Fruit fly (Drosophila melanogaster) whole organism, prepupa: ENCODE data around the gene AdamTS-A.

ENCODE experiments used
- Blimp-1 ChIP-seq: fragments of 200-800 bp; sonication (Bioruptor generic); optimal IDR thresholded peaks from 3 replicates; lab custom pipeline; 2017; ENCODE audit warnings: missing biosample characterization, missing genetic modification characterization, mild to moderate bottlenecking, moderate library complexity, missing genetic modification reagents
- CG10631 ChIP-seq: fragments of 200-800 bp; sonication (Bioruptor generic); optimal IDR thresholded peaks from 2 replicates; lab custom pipeline; 2016; ENCODE audit warnings: missing biosample characterization, missing genetic modification characterization
- CG10669 ChIP-seq: fragments of 200-800 bp; sonication (Bioruptor generic); optimal IDR thresholded peaks from 3 replicates; lab custom pipeline; 2018; ENCODE audit warnings: missing biosample characterization, mild to moderate bottlenecking, missing genetic modification characterization, moderate library complexity
- CG11294 ChIP-seq: fragments of 200-800 bp; sonication (Bioruptor generic); IDR thresholded peaks from 2 replicates; pipeline ENCODE4 v1.3.6; 2022; ENCODE audit warnings: missing biosample characterization, missing genetic modification characterization
- CG11762 ChIP-seq: fragments of 200-800 bp; sonication (Bioruptor generic); optimal IDR thresholded peaks from 3 replicates; lab custom pipeline; 2016; ENCODE audit warnings: missing biosample characterization, missing genetic modification characterization; ENCODE audit not compliant: insufficient read depth
- CG11902 ChIP-seq: fragments of 200-800 bp; sonication (Bioruptor generic); optimal IDR thresholded peaks from 3 replicates; lab custom pipeline; 2016; ENCODE audit warnings: missing biosample characterization, missing genetic modification characterization
- CG15336 ChIP-seq: fragments of 200-800 bp; sonication (Bioruptor generic); IDR thresholded peaks from 2 replicates; pipeline ENCODE4 v1.3.6; 2022; ENCODE audit warnings: missing biosample characterization, missing genetic modification characterization
- CG1621 ChIP-seq: fragments of 200-800 bp; sonication (Bioruptor generic); optimal IDR thresholded peaks from 3 replicates; lab custom pipeline; 2018; ENCODE audit warnings: missing biosample characterization, mild to moderate bottlenecking, missing genetic modification characterization
- CG16779 ChIP-seq: fragments of 200-800 bp; sonication (Bioruptor generic); optimal IDR thresholded peaks from 3 replicates; lab custom pipeline; 2017; ENCODE audit warnings: missing biosample characterization, mild to moderate bottlenecking, missing genetic modification characterization
- CG3032 ChIP-seq: fragments of 200-800 bp; optimal IDR thresholded peaks from 2 replicates; lab custom pipeline; 2019; ENCODE audit warnings: missing biosample characterization, mild to moderate bottlenecking, missing genetic modification characterization, moderate library complexity
- CG32006 ChIP-seq: fragments of 200-800 bp; sonication (Bioruptor generic); optimal IDR thresholded peaks from 3 replicates; lab custom pipeline; 2017; ENCODE audit warnings: missing biosample characterization, mild to moderate bottlenecking, missing genetic modification characterization
- CG3919 ChIP-seq: fragments of 200-800 bp; sonication (Bioruptor generic); optimal IDR thresholded peaks from 3 replicates; lab custom pipeline; 2016; ENCODE audit warnings: missing biosample characterization, missing genetic modification characterization
- CG4318 ChIP-seq: fragments of 200-800 bp; sonication (Bioruptor generic); optimal IDR thresholded peaks from 3 replicates; lab custom pipeline; 2017; ENCODE audit warnings: missing biosample characterization, mild to moderate bottlenecking, missing genetic modification characterization
- CG6163 ChIP-seq: fragments of 200-800 bp; sonication (Bioruptor generic); IDR thresholded peaks from 3 replicates; pipeline ENCODE4 v1.3.6; 2022; ENCODE audit warnings: missing biosample characterization, missing genetic modification characterization
- CG6276 ChIP-seq: fragments of 200-800 bp; sonication (Bioruptor generic); optimal IDR thresholded peaks from 2 replicates; lab custom pipeline; 2017; ENCODE audit warnings: missing biosample characterization, mild to moderate bottlenecking, missing genetic modification characterization
- CG6792 ChIP-seq: fragments of 200-800 bp; sonication (Bioruptor generic); optimal IDR thresholded peaks from 3 replicates; lab custom pipeline; 2016; ENCODE audit warnings: missing biosample characterization, missing genetic modification characterization
- CG6808 ChIP-seq: fragments of 200-800 bp; sonication (Bioruptor generic); optimal IDR thresholded peaks from 3 replicates; lab custom pipeline; 2017; ENCODE audit warnings: missing biosample characterization, missing genetic modification characterization, mild to moderate bottlenecking, moderate library complexity, missing genetic modification reagents
- CG6854 ChIP-seq: fragments of 200-800 bp; sonication (Bioruptor generic); optimal IDR thresholded peaks from 2 replicates; lab custom pipeline; 2017; ENCODE audit warnings: missing biosample characterization, mild to moderate bottlenecking, missing genetic modification characterization
- CG7368 ChIP-seq: fragments of 200-800 bp; sonication (Bioruptor generic); optimal IDR thresholded peaks from 3 replicates; lab custom pipeline; 2016; ENCODE audit warnings: missing biosample characterization, missing genetic modification characterization
- CG8119 ChIP-seq: fragments of 200-800 bp; sonication (Bioruptor generic); IDR thresholded peaks from 3 replicates; pipeline ENCODE4 v1.3.6; 2022; ENCODE audit warnings: missing biosample characterization, missing genetic modification characterization
- CG8319 ChIP-seq: fragments of 200-800 bp; sonication (Bioruptor generic); optimal IDR thresholded peaks from 3 replicates; lab custom pipeline; 2016; ENCODE audit warnings: missing biosample characterization, missing genetic modification characterization
- CG8632 ChIP-seq: fragments of 200-800 bp; sonication (Bioruptor generic); optimal IDR thresholded peaks from 3 replicates; lab custom pipeline; 2016; ENCODE audit warnings: missing biosample characterization, missing genetic modification characterization
- CG9139 ChIP-seq: fragments of 200-800 bp; sonication (Bioruptor generic); optimal IDR thresholded peaks from 3 replicates; lab custom pipeline; 2017; ENCODE audit warnings: missing biosample characterization, mild to moderate bottlenecking, missing genetic modification characterization
- Eip75B ChIP-seq: fragments of 200-800 bp; sonication (Bioruptor generic); optimal IDR thresholded peaks from 3 replicates; lab custom pipeline; 2016; ENCODE audit warnings: missing biosample characterization, missing genetic modification characterization
- Eip78C ChIP-seq: fragments of 200-800 bp; sonication (Bioruptor generic); peaks from one replicate; lab custom pipeline; 2016; ENCODE audit warnings: missing biosample characterization, missing genetic modification characterization
- Eip93F ChIP-seq: fragments of 200-800 bp; sonication (Bioruptor generic); optimal IDR thresholded peaks from 2 replicates; lab custom pipeline; 2016; ENCODE audit warnings: missing biosample characterization, mild to moderate bottlenecking, missing genetic modification characterization
- Ets21C ChIP-seq: fragments of 200-800 bp; sonication (Bioruptor generic); optimal IDR thresholded peaks from 3 replicates; lab custom pipeline; 2016; ENCODE audit warnings: missing biosample characterization, missing genetic modification characterization
- Ets96B ChIP-seq: fragments of 200-800 bp; optimal IDR thresholded peaks from 2 replicates; lab custom pipeline; 2019; ENCODE audit warnings: missing biosample characterization, mild to moderate bottlenecking, missing genetic modification characterization, moderate library complexity
- Gug ChIP-seq: fragments of 200-800 bp; sonication (Bioruptor generic); IDR thresholded peaks from 2 replicates; pipeline ENCODE4 v1.3.6; 2022; ENCODE audit warnings: missing biosample characterization, missing genetic modification characterization
- Hr38 ChIP-seq: sonication (Bioruptor generic); optimal IDR thresholded peaks from 2 replicates; lab custom pipeline; 2016; ENCODE audit warnings: missing biosample characterization, missing genetic modification characterization
- Hr4 ChIP-seq: fragments of 200-800 bp; sonication (Bioruptor generic); optimal IDR thresholded peaks from 3 replicates; lab custom pipeline; 2016; ENCODE audit warnings: missing biosample characterization, missing genetic modification characterization
- Lpt ChIP-seq: fragments of 200-800 bp; sonication (Bioruptor generic); optimal IDR thresholded peaks from 3 replicates; lab custom pipeline; 2016; ENCODE audit warnings: missing biosample characterization, missing genetic modification characterization
- OdsH ChIP-seq: fragments of 200-800 bp; sonication (Bioruptor generic); optimal IDR thresholded peaks from 3 replicates; lab custom pipeline; 2016; ENCODE audit warnings: missing biosample characterization, missing genetic modification characterization
- Smox ChIP-seq: fragments of 200-800 bp; sonication (Bioruptor generic); optimal IDR thresholded peaks from 3 replicates; lab custom pipeline; 2016; ENCODE audit warnings: missing biosample characterization, missing genetic modification characterization
- Sox14 ChIP-seq: fragments of 200-800 bp; sonication (Bioruptor generic); optimal IDR thresholded peaks from 3 replicates; lab custom pipeline; 2016; ENCODE audit warnings: missing biosample characterization, missing genetic modification characterization
- achi ChIP-seq: fragments of 200-800 bp; sonication (Bioruptor generic); optimal IDR thresholded peaks from 3 replicates; lab custom pipeline; 2016; ENCODE audit warnings: missing biosample characterization, missing genetic modification characterization
- acj6 ChIP-seq: fragments of 200-800 bp; sonication (Bioruptor generic); optimal IDR thresholded peaks from 3 replicates; lab custom pipeline; 2016; ENCODE audit warnings: missing biosample characterization, missing genetic modification characterization
- cyc ChIP-seq: fragments of 200-800 bp; sonication (Bioruptor generic); optimal IDR thresholded peaks from 3 replicates; lab custom pipeline; 2016; ENCODE audit warnings: missing biosample characterization, missing genetic modification characterization
- dac ChIP-seq: fragments of 200-800 bp; sonication (Bioruptor generic); optimal IDR thresholded peaks from 2 replicates; lab custom pipeline; 2017; ENCODE audit warnings: missing biosample characterization, mild to moderate bottlenecking, missing genetic modification characterization
- dsx ChIP-seq: fragments of 200-800 bp; optimal IDR thresholded peaks from 3 replicates; lab custom pipeline; 2019; ENCODE audit warnings: missing biosample characterization, mild to moderate bottlenecking, missing genetic modification characterization, moderate library complexity; ENCODE audit not compliant: poor library complexity, severe bottlenecking
- eg ChIP-seq: fragments of 200-800 bp; sonication (Bioruptor generic); IDR thresholded peaks from 3 replicates; pipeline ENCODE4 v1.3.6; 2022; ENCODE audit warnings: missing biosample characterization, missing genetic modification characterization
- fd59A ChIP-seq: fragments of 200-800 bp; sonication (Bioruptor generic); optimal IDR thresholded peaks from 2 replicates; lab custom pipeline; 2017; ENCODE audit warnings: missing biosample characterization, mild to moderate bottlenecking, missing genetic modification characterization, missing genetic modification reagents
- fkh ChIP-seq: fragments of 200-800 bp; sonication (Bioruptor generic); optimal IDR thresholded peaks from 3 replicates; lab custom pipeline; 2017; ENCODE audit warnings: missing biosample characterization, mild to moderate bottlenecking, missing genetic modification characterization, moderate library complexity
- lz ChIP-seq: fragments of 200-800 bp; sonication (Bioruptor generic); optimal IDR thresholded peaks from 3 replicates; lab custom pipeline; 2016; ENCODE audit warnings: missing biosample characterization, missing genetic modification characterization
- pdm3 ChIP-seq: fragments of 200-800 bp; sonication (Bioruptor generic); optimal IDR thresholded peaks from 3 replicates; lab custom pipeline; 2016; ENCODE audit warnings: missing biosample characterization, missing genetic modification characterization
- spab ChIP-seq: fragments of 200-800 bp; sonication (Bioruptor generic); optimal IDR thresholded peaks from 2 replicates; lab custom pipeline; 2017; ENCODE audit warnings: missing biosample characterization, mild to moderate bottlenecking, missing genetic modification characterization, missing genetic modification reagents
- ss ChIP-seq, 2 experiments: fragments of 200-800 bp; sonication (Bioruptor generic); optimal IDR thresholded peaks; 2 replicates in 1 of 2; 3 replicates in 1 of 2; lab custom pipeline; 2017 to 2018; ENCODE audit warnings: mild to moderate bottlenecking in 2 of 2, missing biosample characterization in 2 of 2, missing genetic modification characterization in 2 of 2, moderate library complexity in 1 of 2
- svp ChIP-seq: fragments of 200-800 bp; sonication (Bioruptor generic); peaks from one replicate; lab custom pipeline; 2016; ENCODE audit warnings: missing biosample characterization, missing genetic modification characterization
- topi ChIP-seq: fragments of 200-800 bp; sonication (Bioruptor generic); optimal IDR thresholded peaks from 3 replicates; lab custom pipeline; 2016; ENCODE audit warnings: missing biosample characterization, missing genetic modification characterization
- vri ChIP-seq: fragments of 200-800 bp; sonication (Bioruptor generic); optimal IDR thresholded peaks from 3 replicates; lab custom pipeline; 2016; ENCODE audit warnings: missing biosample characterization, mild to moderate bottlenecking, missing genetic modification characterization

The AdamTS-A gene

DNA sequence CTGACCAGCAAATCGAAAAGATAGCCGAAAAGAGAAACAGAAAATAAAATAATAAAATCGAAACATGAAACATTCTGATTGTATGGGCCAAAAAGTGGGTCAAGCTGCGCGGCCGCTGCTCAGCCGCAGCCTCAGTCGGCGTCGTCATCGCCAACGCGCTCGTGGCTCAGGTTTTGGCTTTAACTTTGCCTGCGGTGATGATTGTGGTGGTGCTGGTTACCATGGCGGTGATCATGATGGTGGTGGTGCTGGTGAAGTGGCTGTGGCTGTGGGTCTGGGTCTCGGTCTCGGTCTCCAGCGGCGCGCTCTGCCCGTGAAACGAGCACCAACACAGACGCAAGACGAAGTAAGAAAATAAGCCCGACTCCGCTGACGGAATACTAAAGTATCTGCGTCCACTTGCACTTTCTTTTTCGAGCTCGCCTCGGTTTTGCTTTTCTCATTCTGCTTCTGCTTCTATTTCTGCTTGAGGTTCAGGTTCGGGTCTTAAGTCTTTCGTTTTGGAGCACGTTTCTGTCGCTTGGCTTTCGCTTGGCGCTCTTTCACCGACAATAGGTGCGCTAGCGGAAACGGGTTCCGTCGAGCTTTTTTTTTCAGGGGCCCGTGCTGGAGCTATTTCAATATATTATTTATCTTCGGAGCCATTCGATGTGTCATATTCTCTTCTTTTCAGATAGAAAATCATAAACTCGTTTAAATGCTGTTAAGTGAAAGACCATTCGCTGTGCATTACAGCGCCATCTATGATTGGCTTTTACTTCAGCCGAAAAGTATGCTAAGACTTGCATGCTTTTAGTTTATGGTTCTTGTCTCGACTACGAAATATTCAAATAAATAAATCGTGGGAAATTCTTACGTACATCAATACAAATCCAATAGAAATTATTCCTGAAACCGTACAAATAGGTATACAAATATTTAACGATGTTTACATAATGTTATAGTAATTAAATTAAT is 38.3 kb downstream of the AdamTS-A start:
- no peak for TF ChIP-seq Ets96B (tag; lab: Kevin White, UChicago)
- no peak for TF ChIP-seq Sox14 (GFP tag; lab: Kevin White, UChicago)
- no peak for TF ChIP-seq CG16779 (tag; lab: Kevin White, UChicago)
- no peak for TF ChIP-seq dac (GFP tag; lab: Kevin White, UChicago)
- no peak for TF ChIP-seq svp (GFP tag; lab: Kevin White, UChicago)
- peak; percentile 60 for TF ChIP-seq Eip75B (GFP tag; lab: Kevin White, UChicago)
- no peak for TF ChIP-seq CG11902 (GFP tag; lab: Kevin White, UChicago)
- no peak for TF ChIP-seq cyc (GFP tag; lab: Kevin White, UChicago)
- 0 out of 3 replicates have a peak, but pooled peaks have one; percentile 51 for TF ChIP-seq eg (GFP tag; lab: Robert Waterston, UW)
- TF ChIP-seq Hr38: no peak
- no peak for TF ChIP-seq CG3032
- TF ChIP-seq CG9139 (GFP tag; lab: Kevin White, UChicago): no peak
- no peak for TF ChIP-seq dsx (GFP tag; lab: Kevin White, UChicago)
- TF ChIP-seq ss (GFP tag; optimal IDR thresholded peaks at IDR 0.05; lab: Kevin White, UChicago): no peak
- no peak for TF ChIP-seq Lpt (GFP tag; lab: Kevin White, UChicago)
- TF ChIP-seq CG6276 (GFP tag; lab: Kevin White, UChicago): no peak
- TF ChIP-seq CG10669 (GFP tag; lab: Kevin White, UChicago): no peak
- TF ChIP-seq CG3919 (GFP tag; lab: Kevin White, UChicago): peak; percentile 12
- no peak for TF ChIP-seq pdm3 (GFP tag; lab: Kevin White, UChicago)
- TF ChIP-seq Gug (GFP tag; lab: Robert Waterston, UW): no peak
- no peak for TF ChIP-seq spab (GFP tag; lab: Kevin White, UChicago)
- TF ChIP-seq CG11294 (GFP tag; lab: Robert Waterston, UW): peak; percentile 11; the same call in 1 of the 2 replicates
- TF ChIP-seq CG6854 (GFP tag; lab: Kevin White, UChicago): peak; percentile 86
- no peak for TF ChIP-seq achi (GFP tag; lab: Kevin White, UChicago)
- TF ChIP-seq vri (GFP tag; lab: Kevin White, UChicago): no peak
- TF ChIP-seq CG10631 (GFP tag; lab: Kevin White, UChicago): no peak
- no peak for TF ChIP-seq CG8632 (GFP tag; lab: Kevin White, UChicago)
- no peak for TF ChIP-seq CG11762
- TF ChIP-seq CG8319: no peak
- peak; percentile 23; the same call in 1 of the 2 replicates for TF ChIP-seq CG15336
- no peak for TF ChIP-seq CG4318 (GFP tag; lab: Kevin White, UChicago)
- 0 out of 3 replicates have a peak, but pooled peaks have one; percentile 39 for TF ChIP-seq CG6163 (GFP tag; lab: Robert Waterston, UW)
- no peak for TF ChIP-seq Smox (GFP tag; lab: Kevin White, UChicago)
- TF ChIP-seq Eip78C: peak; percentile 66
- TF ChIP-seq Blimp-1 (GFP tag; lab: Kevin White, UChicago): peak; percentile 99
- no peak for TF ChIP-seq acj6
- TF ChIP-seq OdsH (GFP tag; lab: Kevin White, UChicago): no peak
- no peak for TF ChIP-seq CG32006
- no peak for TF ChIP-seq fd59A (GFP tag; lab: Kevin White, UChicago)
- TF ChIP-seq fkh: no peak
- no peak for TF ChIP-seq CG6808 (GFP tag; lab: Kevin White, UChicago)
- no peak for TF ChIP-seq CG6792 (GFP tag; lab: Kevin White, UChicago)
- no peak for TF ChIP-seq CG7368 (GFP tag; lab: Kevin White, UChicago)
- TF ChIP-seq CG1621 (tag; lab: Kevin White, UChicago): no peak
- no peak for TF ChIP-seq Ets21C (GFP tag; lab: Kevin White, UChicago)
- no peak for TF ChIP-seq Hr4 (GFP tag; lab: Kevin White, UChicago)
- no peak for TF ChIP-seq lz (GFP tag; lab: Kevin White, UChicago)
- no peak for TF ChIP-seq CG8119
- TF ChIP-seq topi: no peak
- TF ChIP-seq Eip93F (GFP tag; lab: Kevin White, UChicago): no peak
